Worm (Caenorhabditis elegans) whole organism, early embryonic: ENCODE results near the gene F35C5.3.

Experiments used
- B0310.2 ChIP-seq: sonication (generic microtip); optimal IDR thresholded peaks from 2 replicates; lab custom pipeline; 2016; ENCODE audit warnings: mild to moderate bottlenecking, missing genetic modification characterization, missing compliant biosample characterization
- F13C5.2 ChIP-seq: sonication (generic microtip); optimal IDR thresholded peaks from 2 replicates; lab custom pipeline; 2017; ENCODE audit warnings: mild to moderate bottlenecking, missing genetic modification characterization, inconsistent platforms, missing compliant biosample characterization
- aly-1 ChIP-seq: sonication (generic microtip); optimal IDR thresholded peaks from 2 replicates; lab custom pipeline; 2016; ENCODE audit warnings: missing genetic modification characterization, missing compliant biosample characterization
- ama-1 ChIP-seq: fragments of 150-350 bp; optimal IDR thresholded peaks from 2 replicates; lab custom pipeline; 2014
- ceh-13 ChIP-seq: fragments of 200-800 bp; sonication (Bioruptor generic); optimal IDR thresholded peaks from 2 replicates; lab custom pipeline; 2018; ENCODE audit warnings: mild to moderate bottlenecking, missing genetic modification characterization, missing compliant biosample characterization
- ceh-36 ChIP-seq: sonication (generic microtip); optimal IDR thresholded peaks from 2 replicates; lab custom pipeline; 2016; ENCODE audit warnings: missing genetic modification characterization, inconsistent platforms, missing compliant biosample characterization
- ets-7 ChIP-seq: sonication (generic microtip); optimal IDR thresholded peaks from 2 replicates; lab custom pipeline; 2016; ENCODE audit warnings: missing genotype, missing genetic modification characterization, missing compliant biosample characterization
- flt-1 ChIP-seq: fragments of 200-800 bp; sonication (Bioruptor generic); IDR thresholded peaks from 2 replicates; pipeline ENCODE4 v1.3.6; 2022; ENCODE audit warnings: missing genetic modification characterization, missing compliant biosample characterization
- hmbx-1 ChIP-seq: sonication (generic microtip); optimal IDR thresholded peaks from 2 replicates; lab custom pipeline; 2016; ENCODE audit warnings: mild to moderate bottlenecking, missing genetic modification characterization, missing compliant biosample characterization
- hmg-4 ChIP-seq: fragments of 200-800 bp; sonication (Bioruptor generic); optimal IDR thresholded peaks from 2 replicates; lab custom pipeline; 2018; ENCODE audit warnings: mild to moderate bottlenecking, missing genetic modification characterization, missing compliant biosample characterization
- hnd-1 ChIP-seq: sonication (generic microtip); optimal IDR thresholded peaks from 2 replicates; lab custom pipeline; 2016; ENCODE audit warnings: missing genetic modification characterization, missing compliant biosample characterization
- pes-1 ChIP-seq: fragments of 200-800 bp; sonication (Bioruptor generic); IDR thresholded peaks from 2 replicates; pipeline ENCODE4 v1.3.6; 2022; ENCODE audit warnings: missing genetic modification reagents, missing genetic modification characterization, missing compliant biosample characterization
- scrt-1 ChIP-seq: fragments of 200-800 bp; sonication (Bioruptor generic); IDR thresholded peaks from 2 replicates; pipeline ENCODE4 v1.3.6; 2022; ENCODE audit warnings: missing genetic modification characterization, missing compliant biosample characterization
- sea-1 ChIP-seq: fragments of 200-800 bp; sonication (Bioruptor generic); conservative IDR thresholded peaks from 2 replicates; pipeline ENCODE4 v1.3.6; 2022; ENCODE audit warnings: missing genetic modification characterization, missing compliant biosample characterization
- tbx-11 ChIP-seq: fragments of 200-800 bp; sonication (Bioruptor generic); IDR thresholded peaks from 2 replicates; pipeline ENCODE4 v1.3.6; 2022; ENCODE audit warnings: missing genetic modification characterization, missing compliant biosample characterization
- tbx-37 ChIP-seq: fragments of 200-800 bp; sonication (Bioruptor generic); conservative IDR thresholded peaks from 2 replicates; pipeline ENCODE4 v1.3.6; 2022; ENCODE audit warnings: missing genetic modification reagents, missing genetic modification characterization, missing compliant biosample characterization
- tra-4 ChIP-seq: sonication (generic microtip); optimal IDR thresholded peaks from 2 replicates; lab custom pipeline; 2017; ENCODE audit warnings: missing genetic modification characterization, missing compliant biosample characterization

Gene F35C5.3

DNA sequence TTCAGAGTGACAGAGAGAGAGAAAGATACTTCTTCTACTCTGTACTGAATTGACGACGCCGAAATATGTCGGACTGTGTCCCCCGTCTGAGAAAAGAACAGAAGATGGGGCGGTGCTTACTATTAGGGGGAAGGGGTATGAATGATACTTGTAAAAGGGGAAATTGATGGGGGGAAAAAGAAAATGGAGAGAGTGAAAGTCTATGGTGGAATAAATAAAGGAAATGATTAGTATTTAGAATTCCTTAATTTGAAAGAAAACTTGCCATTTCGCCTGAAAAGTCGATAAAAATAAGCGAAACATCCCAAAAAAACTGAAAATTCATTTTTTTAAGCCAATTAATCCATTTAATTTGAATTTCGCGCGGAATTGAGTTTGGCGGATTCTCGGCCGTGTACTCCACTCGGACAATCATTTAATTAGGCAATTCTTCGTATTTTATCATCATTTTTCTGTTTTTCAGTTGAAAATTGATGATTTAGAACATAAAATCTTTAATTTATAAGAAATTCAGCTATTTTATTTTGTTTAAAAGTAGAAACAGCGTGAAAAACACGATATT lies 26.0 kb downstream of the F35C5.3 start, which contains the start of gene F35C5.12:
Gene F35C5.12 (minus strand): TSS at position 51 of the 562 bp plus-strand sequence.
- TF ChIP-seq tra-4 (tag; lab: Kevin White, UChicago) (no peak), flt-1 (GFP tag; lab: Robert Waterston, UW) (no peak), ets-7 (tag; lab: Kevin White, UChicago) (no peak), ceh-13 (GFP tag; lab: Kevin White, UChicago) (no peak), B0310.2 (tag; lab: Kevin White, UChicago) (no peak), pes-1 (GFP tag; lab: Robert Waterston, UW) (no peak), hmbx-1 (tag; lab: Kevin White, UChicago) (no peak), hmg-4 (GFP tag; lab: Kevin White, UChicago) (no peak), sea-1 (GFP tag; lab: Robert Waterston, UW) (no peak), tbx-37 (GFP tag; lab: Robert Waterston, UW) (no peak), scrt-1 (GFP tag; lab: Robert Waterston, UW) (no peak), ama-1 (lab: Kevin White, UChicago) (no peak), hnd-1 (no peak), tbx-11 (GFP tag; lab: Robert Waterston, UW) (no peak), aly-1 (no peak), F13C5.2 (no peak), ceh-36 (tag; lab: Kevin White, UChicago) (no peak)

DNA sequence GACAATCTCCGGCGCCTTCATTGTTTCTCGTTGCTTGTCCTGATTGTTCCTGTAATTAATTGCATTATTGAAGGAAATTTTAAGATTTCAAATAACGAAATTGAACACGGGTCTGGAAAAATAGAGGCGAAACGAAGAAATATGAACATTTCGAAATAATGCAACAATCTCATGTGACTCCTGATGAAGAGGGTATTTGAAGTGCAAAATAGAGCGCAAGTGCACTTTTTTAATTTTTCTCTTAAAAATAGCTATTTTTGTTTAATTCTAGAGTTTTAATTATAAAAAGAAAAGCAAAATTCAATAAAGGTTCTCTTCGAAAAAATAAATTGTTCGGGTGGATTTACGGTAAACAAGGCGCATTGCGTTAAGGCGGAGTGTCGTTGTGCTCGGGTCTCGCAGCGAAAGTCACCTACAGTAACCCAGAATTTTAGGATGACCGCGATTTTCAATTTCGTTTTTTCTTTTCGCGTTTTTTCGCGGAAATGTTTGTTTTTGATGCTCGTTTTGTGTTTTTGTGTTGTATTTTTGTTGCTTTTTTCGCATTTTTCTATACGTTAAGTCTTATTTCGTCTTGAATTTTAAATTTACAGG lies 30.5 kb downstream of the F35C5.3 start, which contains the start of the genes F58G1.2 and wago-4:
Gene F58G1.2 (minus strand): TSS at position 51 of the 594 bp plus-strand sequence.
Gene wago-4 (plus strand): TSS at position 592 of the 594 bp plus-strand sequence.
- TF ChIP-seq ceh-36 (tag; lab: Kevin White, UChicago) = no peak
- no peak for TF ChIP-seq tra-4 (tag; lab: Kevin White, UChicago)
- no peak for TF ChIP-seq F13C5.2
- TF ChIP-seq pes-1 (GFP tag; lab: Robert Waterston, UW) = no peak
- no peak for TF ChIP-seq sea-1 (GFP tag; lab: Robert Waterston, UW)
- TF ChIP-seq B0310.2 (tag; lab: Kevin White, UChicago) = no peak
- no peak for TF ChIP-seq hmbx-1 (tag; lab: Kevin White, UChicago)

DNA sequence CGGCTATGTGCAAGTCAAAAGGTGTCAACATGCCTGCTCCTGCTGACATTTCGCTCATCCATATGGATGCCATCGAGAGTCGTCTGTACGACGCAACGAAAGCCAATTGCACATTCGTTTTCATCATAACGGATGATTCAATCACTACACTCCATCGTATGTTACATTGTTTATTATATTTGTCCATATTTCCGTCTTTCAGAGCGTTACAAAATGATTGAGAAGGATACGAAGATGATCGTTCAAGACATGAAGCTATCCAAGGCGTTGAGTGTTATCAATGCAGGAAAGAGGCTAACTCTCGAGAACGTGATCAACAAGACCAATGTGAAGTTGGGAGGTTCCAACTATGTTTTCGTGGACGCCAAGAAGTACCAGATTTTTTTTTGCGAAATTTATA lies 32.9 kb downstream of the F35C5.3 start:
- no peak for TF ChIP-seq ceh-36 (tag; lab: Kevin White, UChicago)
- TF ChIP-seq ceh-13 (GFP tag; lab: Kevin White, UChicago) = no peak
- no peak for TF ChIP-seq tra-4 (tag; lab: Kevin White, UChicago)
- no peak for TF ChIP-seq ets-7 (tag; lab: Kevin White, UChicago)
- TF ChIP-seq F13C5.2 = no peak
- TF ChIP-seq tbx-37 (GFP tag; lab: Robert Waterston, UW) = no peak
- no peak for TF ChIP-seq B0310.2 (tag; lab: Kevin White, UChicago)
- no peak for TF ChIP-seq flt-1 (GFP tag; lab: Robert Waterston, UW)
- TF ChIP-seq hmg-4 (GFP tag; lab: Kevin White, UChicago) = no peak
- no peak for TF ChIP-seq aly-1
- TF ChIP-seq hmbx-1 (tag; lab: Kevin White, UChicago) = no peak
- no peak for TF ChIP-seq tbx-11 (GFP tag; lab: Robert Waterston, UW)
- no peak for TF ChIP-seq hnd-1
- TF ChIP-seq sea-1 (GFP tag; lab: Robert Waterston, UW) = no peak
- TF ChIP-seq pes-1 (GFP tag; lab: Robert Waterston, UW) = no peak
- no peak for TF ChIP-seq ama-1 (lab: Kevin White, UChicago)
- no peak for TF ChIP-seq scrt-1 (GFP tag; lab: Robert Waterston, UW)

DNA sequence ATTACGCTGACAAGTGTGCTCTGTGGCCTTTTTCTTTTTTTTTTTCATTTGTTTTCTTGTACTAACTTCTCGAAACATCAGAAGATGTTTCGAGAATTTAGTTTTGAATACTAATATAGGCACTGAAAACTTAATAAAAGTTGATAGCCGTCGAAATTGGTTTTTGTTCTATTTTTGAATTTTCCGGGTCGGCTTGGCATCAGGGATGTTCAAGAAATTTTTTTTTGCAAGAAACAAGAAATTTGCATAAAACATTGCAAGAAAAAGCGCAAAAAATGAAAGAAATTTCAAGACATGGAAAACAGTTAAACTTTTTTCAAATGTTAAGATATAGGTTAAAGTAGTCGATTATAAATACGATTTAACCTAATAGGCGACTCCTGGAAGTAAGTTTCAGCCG lies 34.7 kb downstream of the F35C5.3 start:
- TF ChIP-seq pes-1 (GFP tag; lab: Robert Waterston, UW) (no peak), tbx-11 (GFP tag; lab: Robert Waterston, UW) (no peak), hnd-1 (no peak), ceh-13 (GFP tag; lab: Kevin White, UChicago) (no peak), ets-7 (tag; lab: Kevin White, UChicago) (no peak)

DNA sequence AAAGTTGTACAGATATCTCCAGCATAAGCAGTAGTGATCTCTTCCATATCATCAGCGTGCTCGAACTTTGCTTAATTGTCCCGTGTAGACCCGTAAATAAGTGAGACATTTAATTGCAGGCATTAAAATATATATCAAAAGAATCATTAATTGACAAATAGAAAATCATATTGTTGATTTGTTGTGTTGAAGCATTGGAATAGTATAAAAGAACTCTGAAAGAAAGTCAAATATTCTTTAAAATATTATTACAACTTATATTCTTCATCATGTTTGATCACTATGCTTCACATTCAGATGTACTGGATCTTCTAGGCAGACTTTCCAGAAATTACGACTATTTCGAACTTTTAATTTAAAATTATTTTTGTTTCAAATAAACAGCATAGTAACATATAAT lies 37.0 kb downstream of the F35C5.3 start, which contains the start of gene F58G1.8:
Gene F58G1.8 (minus strand): TSS at position 101 of the 400 bp plus-strand sequence.
- TF ChIP-seq flt-1 (GFP tag; lab: Robert Waterston, UW) (no peak), tbx-11 (GFP tag; lab: Robert Waterston, UW) (no peak), pes-1 (GFP tag; lab: Robert Waterston, UW) (no peak), tra-4 (tag; lab: Kevin White, UChicago) (no peak), scrt-1 (GFP tag; lab: Robert Waterston, UW) (no peak), ama-1 (lab: Kevin White, UChicago) (no peak), ets-7 (tag; lab: Kevin White, UChicago) (no peak), F13C5.2 (no peak)

DNA sequence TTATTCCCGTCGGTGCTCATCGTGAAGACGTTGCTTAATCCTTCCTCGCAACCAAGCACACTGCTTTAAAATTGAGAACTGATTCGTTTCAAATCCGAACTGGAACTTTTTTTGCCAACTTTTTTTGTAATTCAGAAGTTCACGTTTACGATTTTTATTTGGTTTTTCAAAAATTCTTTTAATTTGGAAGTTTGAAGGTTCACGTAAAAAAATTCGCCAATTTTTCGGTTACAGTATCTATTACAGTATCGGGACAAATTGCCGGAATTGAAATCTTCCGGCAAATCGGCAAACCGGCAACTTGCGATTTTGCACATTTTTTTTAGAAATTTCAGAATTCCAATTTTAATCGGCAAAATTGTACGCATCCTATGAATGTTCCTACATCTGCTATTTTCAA lies 39.7 kb downstream of the F35C5.3 start, which contains the start of gene F58G1.3:
Gene F58G1.3 (minus strand): TSS at position 101 of the 400 bp plus-strand sequence.
- TF ChIP-seq ama-1 (lab: Kevin White, UChicago) (no peak), ceh-13 (GFP tag; lab: Kevin White, UChicago) (no peak), F13C5.2 (no peak), scrt-1 (GFP tag; lab: Robert Waterston, UW) (no peak), ceh-36 (tag; lab: Kevin White, UChicago) (no peak), B0310.2 (tag; lab: Kevin White, UChicago) (no peak), hnd-1 (no peak), tra-4 (tag; lab: Kevin White, UChicago) (no peak), hmbx-1 (tag; lab: Kevin White, UChicago) (no peak), pes-1 (GFP tag; lab: Robert Waterston, UW) (no peak), tbx-37 (GFP tag; lab: Robert Waterston, UW) (no peak), ets-7 (tag; lab: Kevin White, UChicago) (no peak), hmg-4 (GFP tag; lab: Kevin White, UChicago) (no peak), tbx-11 (GFP tag; lab: Robert Waterston, UW) (no peak), flt-1 (GFP tag; lab: Robert Waterston, UW) (no peak), aly-1 (no peak), sea-1 (GFP tag; lab: Robert Waterston, UW) (no peak)
